Comparison of ENCODE assay signal across 5 worm cellular contexts in genomic region chrV:10894601-10895000, ce11.
TF ChIP-seq lines count a peak whose summit lies in the region.

Gene F32D8.14, minus strand, starts transcription at chrV:10894788.
Gene F32D8.5, plus strand, starts transcription at chrV:10894800.

TF ChIP-seq in whole organism, L1 larva, 84 proteins besides CTCF, POLR2A, EP300 and RAD21 (continues in another document):
- TF ChIP-seq ces-1 (GFP tag; optimal IDR thresholded peaks at IDR 0.05; lab: Kevin White, UChicago): no peak
- peak; percentile 84 for TF ChIP-seq lin-15B (tag; optimal IDR thresholded peaks at IDR 0.05; lab: Kevin White, UChicago)
- peak; percentile 82 for TF ChIP-seq ztf-4 (tag; optimal IDR thresholded peaks at IDR 0.05; lab: Kevin White, UChicago)
- TF ChIP-seq aha-1 (tag; optimal IDR thresholded peaks at IDR 0.05; lab: Kevin White, UChicago): no peak
- peak; percentile 79 for TF ChIP-seq pax-3 (tag; optimal IDR thresholded peaks at IDR 0.05; lab: Kevin White, UChicago)
- peak; percentile 90 for TF ChIP-seq dsc-1 (tag; optimal IDR thresholded peaks at IDR 0.05; lab: Kevin White, UChicago)
- peak; percentile 9 for TF ChIP-seq hlh-4 (tag; optimal IDR thresholded peaks at IDR 0.05; lab: Kevin White, UChicago)
- TF ChIP-seq nhr-11 (tag; optimal IDR thresholded peaks at IDR 0.05; lab: Kevin White, UChicago): no peak
- TF ChIP-seq nhr-71 (tag; optimal IDR thresholded peaks at IDR 0.05; lab: Kevin White, UChicago): peak; percentile 94
- no peak for TF ChIP-seq lin-39 (tag; optimal IDR thresholded peaks at IDR 0.05; lab: Kevin White, UChicago)
- peak; percentile 85 for TF ChIP-seq sox-4 (tag; optimal IDR thresholded peaks at IDR 0.05; lab: Kevin White, UChicago)
- peak; percentile 98 for TF ChIP-seq rnt-1 (tag; optimal IDR thresholded peaks at IDR 0.05; lab: Kevin White, UChicago)
- peak in 1 of 2 experiments; percentile 72 for TF ChIP-seq mdl-1 (tag; optimal IDR thresholded peaks at IDR 0.05; lab: Kevin White, UChicago)
- TF ChIP-seq F16B12.6 (tag; optimal IDR thresholded peaks at IDR 0.05; lab: Kevin White, UChicago): no peak
- peak; percentile 79 for TF ChIP-seq skn-1 (tag; optimal IDR thresholded peaks at IDR 0.05; lab: Kevin White, UChicago)
- peak; percentile 27 for TF ChIP-seq nhr-237 (tag; optimal IDR thresholded peaks at IDR 0.05; lab: Kevin White, UChicago)
- TF ChIP-seq fkh-4 (tag; optimal IDR thresholded peaks at IDR 0.05; lab: Kevin White, UChicago; ENCODE audit: borderline replicate concordance): peak; percentile 80
- peak; percentile 88 for TF ChIP-seq nhr-90 (tag; optimal IDR thresholded peaks at IDR 0.05; lab: Kevin White, UChicago; ENCODE audit: poor library complexity)

TF ChIP-seq in whole organism, L3 larva, 47 proteins besides CTCF, POLR2A, EP300 and RAD21 (continues in another document):
- TF ChIP-seq ztf-4 (tag; optimal IDR thresholded peaks at IDR 0.05; lab: Kevin White, UChicago) (peak; percentile 53), hmg-11 (tag; optimal IDR thresholded peaks at IDR 0.05; lab: Kevin White, UChicago) (peak; percentile 53), sea-2 (GFP tag; optimal IDR thresholded peaks at IDR 0.05; lab: Kevin White, UChicago) (no peak), fkh-2 (tag; optimal IDR thresholded peaks at IDR 0.05; lab: Kevin White, UChicago) (no peak), ceh-9 (tag; optimal IDR thresholded peaks at IDR 0.05; lab: Kevin White, UChicago) (no peak), ceh-16 (tag; optimal IDR thresholded peaks at IDR 0.05; lab: Kevin White, UChicago) (no peak), pqm-1 (tag; optimal IDR thresholded peaks at IDR 0.05; lab: Kevin White, UChicago) (peak; percentile 40), unc-39 (tag; optimal IDR thresholded peaks at IDR 0.05; lab: Kevin White, UChicago) (no peak), egl-5 (tag; optimal IDR thresholded peaks at IDR 0.05; lab: Kevin White, UChicago) (peak; percentile 79), nhr-28 (tag; optimal IDR thresholded peaks at IDR 0.05; lab: Kevin White, UChicago) (no peak), nhr-76 (tag; optimal IDR thresholded peaks at IDR 0.05; lab: Kevin White, UChicago) (no peak), ama-1 (optimal IDR thresholded peaks at IDR 0.05; lab: Kevin White, UChicago) (peak; percentile 19), eor-1 (tag; optimal IDR thresholded peaks at IDR 0.05; lab: Kevin White, UChicago) (no peak), ceh-28 (tag; optimal IDR thresholded peaks at IDR 0.05; lab: Kevin White, UChicago) (peak; percentile 51), nhr-77 (tag; optimal IDR thresholded peaks at IDR 0.05; lab: Kevin White, UChicago) (no peak), nhr-11 (tag; optimal IDR thresholded peaks at IDR 0.05; lab: Kevin White, UChicago) (no peak), mml-1 (tag; optimal IDR thresholded peaks at IDR 0.05; lab: Kevin White, UChicago) (no peak), egl-27 (tag; optimal IDR thresholded peaks at IDR 0.05; lab: Kevin White, UChicago) (no peak), elt-3 (tag; optimal IDR thresholded peaks at IDR 0.05; lab: Kevin White, UChicago) (no peak), snpc-4 (tag; optimal IDR thresholded peaks at IDR 0.05; lab: Kevin White, UChicago) (peak; percentile 88)

TF ChIP-seq in whole organism, early embryonic, 17 proteins besides CTCF, POLR2A, EP300 and RAD21:
- TF ChIP-seq ama-1 (optimal IDR thresholded peaks at IDR 0.05; lab: Kevin White, UChicago): no peak
- no peak for TF ChIP-seq scrt-1 (GFP tag; IDR thresholded peaks at IDR 0.05; lab: Robert Waterston, UW)
- no peak for TF ChIP-seq tbx-11 (GFP tag; IDR thresholded peaks at IDR 0.05; lab: Robert Waterston, UW)
- no peak; the same call in 1 of the 2 replicates for TF ChIP-seq flt-1 (GFP tag; IDR thresholded peaks at IDR 0.05; lab: Robert Waterston, UW)
- no peak for TF ChIP-seq tra-4 (tag; optimal IDR thresholded peaks at IDR 0.05; lab: Kevin White, UChicago)
- TF ChIP-seq ets-7 (tag; optimal IDR thresholded peaks at IDR 0.05; lab: Kevin White, UChicago): no peak
- TF ChIP-seq hmg-4 (GFP tag; optimal IDR thresholded peaks at IDR 0.05; lab: Kevin White, UChicago): no peak
- no peak for TF ChIP-seq ceh-36 (tag; optimal IDR thresholded peaks at IDR 0.05; lab: Kevin White, UChicago)
- TF ChIP-seq aly-1 (tag; optimal IDR thresholded peaks at IDR 0.05; lab: Kevin White, UChicago): no peak
- no peak for TF ChIP-seq hnd-1 (tag; optimal IDR thresholded peaks at IDR 0.05; lab: Kevin White, UChicago)
- TF ChIP-seq hmbx-1 (tag; optimal IDR thresholded peaks at IDR 0.05; lab: Kevin White, UChicago): no peak
- peak; percentile 19 for TF ChIP-seq F13C5.2 (tag; optimal IDR thresholded peaks at IDR 0.05; lab: Kevin White, UChicago)
- TF ChIP-seq ceh-13 (GFP tag; optimal IDR thresholded peaks at IDR 0.05; lab: Kevin White, UChicago): no peak
- no peak for TF ChIP-seq sea-1 (GFP tag; conservative IDR thresholded peaks at IDR 0.05; lab: Robert Waterston, UW)
- TF ChIP-seq pes-1 (GFP tag; IDR thresholded peaks at IDR 0.05; lab: Robert Waterston, UW): peak; percentile 28; the same call in 1 of the 2 replicates
- peak; percentile 69 for TF ChIP-seq tbx-37 (GFP tag; conservative IDR thresholded peaks at IDR 0.05; lab: Robert Waterston, UW)
TF ChIP-seq in whole organism, early embryonic: peak in this region for 3.

TF ChIP-seq in whole organism, midembryonic, 9 proteins besides CTCF, POLR2A, EP300 and RAD21:
- TF ChIP-seq cog-1 (tag; optimal IDR thresholded peaks at IDR 0.05; lab: Kevin White, UChicago): peak; percentile 4
- TF ChIP-seq ztf-23 (GFP tag; IDR thresholded peaks at IDR 0.05; lab: Robert Waterston, UW): peak; percentile 78; the same call in 1 of the 2 replicates
- TF ChIP-seq T22C8.4 (GFP tag; IDR thresholded peaks at IDR 0.05; lab: Robert Waterston, UW): no peak
- peak; percentile 57; the same call in 1 of the 2 replicates for TF ChIP-seq flt-1 (GFP tag; IDR thresholded peaks at IDR 0.05; lab: Robert Waterston, UW)

TF ChIP-seq in whole organism, young adult, 124 proteins besides CTCF, POLR2A, EP300 and RAD21 (continues in another document):
- TF ChIP-seq ceh-79 (tag; optimal IDR thresholded peaks at IDR 0.05; lab: Kevin White, UChicago) (no peak), mel-28 (tag; optimal IDR thresholded peaks at IDR 0.05; lab: Kevin White, UChicago; ENCODE audit: borderline replicate concordance) (no peak), rec-8 (tag; optimal IDR thresholded peaks at IDR 0.05; lab: Kevin White, UChicago) (no peak), dpff-1 (tag; optimal IDR thresholded peaks at IDR 0.05; lab: Kevin White, UChicago) (no peak), sptf-2 (GFP tag; optimal IDR thresholded peaks at IDR 0.05; lab: Kevin White, UChicago) (no peak), ztf-22 (GFP tag; optimal IDR thresholded peaks at IDR 0.05; lab: Kevin White, UChicago) (no peak), ZK185.1 (tag; optimal IDR thresholded peaks at IDR 0.05; lab: Kevin White, UChicago; ENCODE audit: poor library complexity, severe bottlenecking) (peak; percentile 85), F22D6.2 (tag; optimal IDR thresholded peaks at IDR 0.05; lab: Kevin White, UChicago) (no peak), pha-4 (tag; optimal IDR thresholded peaks at IDR 0.05; lab: Kevin White, UChicago) (no peak), C06A6.2 (GFP tag; conservative IDR thresholded peaks at IDR 0.05; lab: Robert Waterston, UW) (0 out of 2 replicates have a peak, but pooled peaks have one; percentile 25), bed-2 (GFP tag; IDR thresholded peaks at IDR 0.05; lab: Robert Waterston, UW) (no peak), D2030.7 (GFP tag; IDR thresholded peaks at IDR 0.05; lab: Robert Waterston, UW) (peak; percentile 69), snpc-1.3 (tag; optimal IDR thresholded peaks at IDR 0.05; lab: Kevin White, UChicago; ENCODE audit: insufficient read depth) (no peak), egl-44 (GFP tag; IDR thresholded peaks at IDR 0.05; lab: Robert Waterston, UW) (no peak), tlf-1 (GFP tag; optimal IDR thresholded peaks at IDR 0.05; lab: Kevin White, UChicago) (no peak), ztf-26 (tag; optimal IDR thresholded peaks at IDR 0.05; lab: Kevin White, UChicago) (no peak), rcor-1 (GFP tag; IDR thresholded peaks at IDR 0.05; lab: Robert Waterston, UW) (0 out of 2 replicates have a peak, but pooled peaks have one; percentile 49), F57C9.4 (tag; optimal IDR thresholded peaks at IDR 0.05; lab: Kevin White, UChicago) (no peak), nhr-80 (tag; optimal IDR thresholded peaks at IDR 0.05; lab: Kevin White, UChicago) (peak; percentile 32), nhr-27 (tag; optimal IDR thresholded peaks at IDR 0.05; lab: Kevin White, UChicago) (no peak), lsl-1 (GFP tag; optimal IDR thresholded peaks at IDR 0.05; lab: Kevin White, UChicago) (peak; percentile 30), snpc-1.1 (tag; optimal IDR thresholded peaks at IDR 0.05; lab: Kevin White, UChicago; ENCODE audit: insufficient read depth) (no peak), F37B4.10 (GFP tag; IDR thresholded peaks at IDR 0.05; lab: Robert Waterston, UW) (no peak), lin-54 (GFP tag; optimal IDR thresholded peaks at IDR 0.05; lab: Kevin White, UChicago) (peak; percentile 69), Y67H2A.10 (GFP tag; conservative IDR thresholded peaks at IDR 0.05; lab: Robert Waterston, UW) (no peak), B0261.1 (tag; optimal IDR thresholded peaks at IDR 0.05; lab: Kevin White, UChicago) (no peak), T26A5.8 (tag; optimal IDR thresholded peaks at IDR 0.05; lab: Kevin White, UChicago) (no peak), unc-62 (GFP tag; optimal IDR thresholded peaks at IDR 0.05; lab: Kevin White, UChicago) (no peak), ceh-58 (GFP tag; IDR thresholded peaks at IDR 0.05; lab: Robert Waterston, UW) (no peak), F10E7.11 (tag; optimal IDR thresholded peaks at IDR 0.05; lab: Kevin White, UChicago) (no peak), dox-1 (GFP tag; IDR thresholded peaks at IDR 0.05; lab: Robert Waterston, UW) (peak; percentile 81), hlh-12 (tag; optimal IDR thresholded peaks at IDR 0.05; lab: Kevin White, UChicago) (no peak), madf-3 (GFP tag; IDR thresholded peaks at IDR 0.05; lab: Robert Waterston, UW) (0 out of 2 replicates have a peak, but pooled peaks have one; percentile 38), akir-1 (GFP tag; optimal IDR thresholded peaks at IDR 0.05; lab: Kevin White, UChicago) (no peak), Y79H2A.3 (GFP tag; conservative IDR thresholded peaks at IDR 0.05; lab: Robert Waterston, UW) (no peak), hrde-1 (tag; optimal IDR thresholded peaks at IDR 0.05; lab: Kevin White, UChicago; ENCODE audit: borderline replicate concordance) (no peak), mes-4 (tag; optimal IDR thresholded peaks at IDR 0.05; lab: Kevin White, UChicago) (no peak), mcd-1 (GFP tag; IDR thresholded peaks at IDR 0.05; lab: Robert Waterston, UW) (peak; percentile 92), ceh-100 (GFP tag; IDR thresholded peaks at IDR 0.05; lab: Robert Waterston, UW) (no peak), nfya-2 (GFP tag; IDR thresholded peaks at IDR 0.05; lab: Robert Waterston, UW) (no peak)

Comparison
In these comparisons a context has a peak if more than half of its experiments do, and no peak if none do; other contexts are left out.
1. Of the 8 proteins assayed by ChIP-seq in both whole organism, young adult and whole organism, L1 larva: peak only in whole organism, young adult: none; only in whole organism, L1 larva: dpl-1 and nhr-90; in both: efl-1 and unc-130; in neither: 2; mixed calls (peak in some experiments, not most) for 2.